Worm (Caenorhabditis elegans) whole organism, mixed stage, embryonic: ENCODE results near the gene gfi-3.
"Not testable (repeated sequence)": the region's sequence is repeated elsewhere in the genome, so short reads cannot be mapped to it uniquely, and the experiment has no call there.

Source experiments
- M03D4.4 ChIP-seq: sonication (generic microtip); optimal IDR thresholded peaks from 2 replicates; lab custom pipeline; 2017; ENCODE audit warnings: mild to moderate bottlenecking, missing genetic modification characterization, missing compliant biosample characterization
- bed-3 ChIP-seq: fragments of 200-800 bp; sonication (Bioruptor generic); optimal IDR thresholded peaks from 3 replicates; lab custom pipeline; 2018; ENCODE audit warnings: mild to moderate bottlenecking, missing genetic modification characterization, moderate library complexity, missing compliant biosample characterization
- blmp-1 ChIP-seq: fragments of 150-350 bp; optimal IDR thresholded peaks from 2 replicates; lab custom pipeline; 2014; ENCODE audit warnings: missing biosample characterization, missing genetic modification characterization
- ceh-39 ChIP-seq: fragments of 150-350 bp; optimal IDR thresholded peaks from 2 replicates; lab custom pipeline; 2014; ENCODE audit warnings: missing biosample characterization, missing genetic modification characterization
- ceh-43 ChIP-seq: fragments of 200-800 bp; sonication (Bioruptor generic); optimal IDR thresholded peaks from 2 replicates; lab custom pipeline; 2018; ENCODE audit warnings: mild to moderate bottlenecking, missing genetic modification characterization, moderate library complexity, missing compliant biosample characterization
- ces-1 ChIP-seq: fragments of 150-350 bp; optimal IDR thresholded peaks from 2 replicates; lab custom pipeline; 2014; ENCODE audit warnings: missing biosample characterization, missing genetic modification reagents, missing genetic modification characterization
- drap-1 ChIP-seq: fragments of 200-800 bp; sonication (Bioruptor generic); optimal IDR thresholded peaks from 3 replicates; lab custom pipeline; 2018; ENCODE audit warnings: mild to moderate bottlenecking, missing genetic modification characterization, missing compliant biosample characterization
- ham-2 ChIP-seq: fragments of 200-800 bp; sonication (Bioruptor generic); optimal IDR thresholded peaks from 2 replicates; lab custom pipeline; 2018; ENCODE audit warnings: mild to moderate bottlenecking, missing genetic modification characterization, missing compliant biosample characterization
- hlh-1 ChIP-seq: fragments of 150-350 bp; optimal IDR thresholded peaks from 2 replicates; lab custom pipeline; 2014; ENCODE audit warnings: missing biosample characterization, missing genetic modification reagents, missing genetic modification characterization
- mab-5 ChIP-seq: fragments of 150-350 bp; optimal IDR thresholded peaks from 2 replicates; lab custom pipeline; 2014; ENCODE audit warnings: missing biosample characterization, missing genetic modification characterization
- nhr-12 ChIP-seq: fragments of 150-350 bp; optimal IDR thresholded peaks from 2 replicates; lab custom pipeline; 2014; ENCODE audit warnings: missing biosample characterization, missing genetic modification characterization
- nhr-237 ChIP-seq: fragments of 150-350 bp; optimal IDR thresholded peaks from 2 replicates; lab custom pipeline; 2014; ENCODE audit warnings: missing biosample characterization, missing genetic modification characterization
- nhr-28 ChIP-seq: fragments of 150-350 bp; optimal IDR thresholded peaks from 2 replicates; lab custom pipeline; 2014; ENCODE audit warnings: missing biosample characterization, missing genetic modification characterization
- pha-4 ChIP-seq: fragments of 150-350 bp; optimal IDR thresholded peaks from 2 replicates; lab custom pipeline; 2018; ENCODE audit warnings: missing biosample characterization, missing genetic modification reagents, missing genetic modification characterization
- sem-2 ChIP-seq: fragments of 200-800 bp; sonication (Bioruptor generic); optimal IDR thresholded peaks from 2 replicates; lab custom pipeline; 2018; ENCODE audit warnings: mild to moderate bottlenecking, missing genetic modification characterization, missing compliant biosample characterization
- snpc-4 ChIP-seq: fragments of 150-350 bp; optimal IDR thresholded peaks from 2 replicates; lab custom pipeline; 2014; ENCODE audit warnings: missing biosample characterization, missing genetic modification characterization
- sptf-1 ChIP-seq: sonication (generic microtip); optimal IDR thresholded peaks from 2 replicates; lab custom pipeline; 2017; ENCODE audit warnings: mild to moderate bottlenecking, missing genetic modification characterization, moderate library complexity, missing compliant biosample characterization
- tbx-8 ChIP-seq: fragments of 200-800 bp; sonication (Bioruptor generic); optimal IDR thresholded peaks from 2 replicates; lab custom pipeline; 2018; ENCODE audit warnings: mild to moderate bottlenecking, missing genetic modification characterization, moderate library complexity, missing compliant biosample characterization
- unc-39 ChIP-seq: fragments of 150-350 bp; optimal IDR thresholded peaks from 2 replicates; lab custom pipeline; 2014; ENCODE audit warnings: missing biosample characterization, missing genetic modification characterization
- unc-62 ChIP-seq: fragments of 150-350 bp; optimal IDR thresholded peaks from 2 replicates; lab custom pipeline; 2014; ENCODE audit warnings: missing biosample characterization, missing genetic modification reagents, missing genetic modification characterization

gfi-3 gene

ce11 chrX:14528399-14528798, 48.0 kb downstream of the gfi-3 start, which contains the start of gene nspc-19:
nspc-19 (plus strand) TSS chrX:14528699.
- TF ChIP-seq nhr-237 (tag; lab: Kevin White, UChicago); ceh-43 (GFP tag; lab: Kevin White, UChicago); unc-39 (tag; lab: Kevin White, UChicago): not testable (repeated sequence)

- TF ChIP-seq M03D4.4 (tag; lab: Kevin White, UChicago) (no peak), ceh-39 (tag; lab: Kevin White, UChicago) (no peak), mab-5 (no peak), blmp-1 (tag; lab: Kevin White, UChicago) (no peak), unc-62 (GFP tag; lab: Kevin White, UChicago) (no peak), bed-3 (GFP tag; lab: Kevin White, UChicago) (no peak)
Observed at ce11 chrX:14530107-14530506, 49.7 kb downstream of the gfi-3 start, which contains the start of gene nspc-20. nspc-20 (minus strand) TSS chrX:14530207.

- no peak for TF ChIP-seq snpc-4 (tag; lab: Kevin White, UChicago)
- no peak for TF ChIP-seq drap-1 (GFP tag; lab: Kevin White, UChicago)
- no peak for TF ChIP-seq sem-2 (GFP tag; lab: Kevin White, UChicago)
- no peak for TF ChIP-seq ham-2 (GFP tag; lab: Kevin White, UChicago)
- no peak for TF ChIP-seq M03D4.4 (tag; lab: Kevin White, UChicago)
- TF ChIP-seq pha-4 (tag; lab: Kevin White, UChicago) = no peak
- no peak for TF ChIP-seq sptf-1 (tag; lab: Kevin White, UChicago)
- no peak for TF ChIP-seq hlh-1 (tag; lab: Kevin White, UChicago)
- no peak for TF ChIP-seq ces-1 (GFP tag; lab: Kevin White, UChicago)
- no peak for TF ChIP-seq nhr-12 (tag; lab: Kevin White, UChicago)
- no peak for TF ChIP-seq nhr-28 (tag; lab: Kevin White, UChicago)
- no peak for TF ChIP-seq tbx-8 (GFP tag; lab: Kevin White, UChicago)
Observed at ce11 chrX:14534117-14534516, 53.7 kb downstream of the gfi-3 start, which contains the start of gene T24C2.5. T24C2.5 (plus strand) TSS chrX:14534417.
